Worm (Caenorhabditis elegans) whole organism, early embryonic: ENCODE results near the gene W01B6.6.

Source experiments
- B0310.2 ChIP-seq: sonication (generic microtip); optimal IDR thresholded peaks from 2 replicates; lab custom pipeline; 2016; ENCODE audit warnings: mild to moderate bottlenecking, missing genetic modification characterization, missing compliant biosample characterization
- F13C5.2 ChIP-seq: sonication (generic microtip); optimal IDR thresholded peaks from 2 replicates; lab custom pipeline; 2017; ENCODE audit warnings: mild to moderate bottlenecking, missing genetic modification characterization, inconsistent platforms, missing compliant biosample characterization
- aly-1 ChIP-seq: sonication (generic microtip); optimal IDR thresholded peaks from 2 replicates; lab custom pipeline; 2016; ENCODE audit warnings: missing genetic modification characterization, missing compliant biosample characterization
- ama-1 ChIP-seq: fragments of 150-350 bp; optimal IDR thresholded peaks from 2 replicates; lab custom pipeline; 2014
- ceh-13 ChIP-seq: fragments of 200-800 bp; sonication (Bioruptor generic); optimal IDR thresholded peaks from 2 replicates; lab custom pipeline; 2018; ENCODE audit warnings: mild to moderate bottlenecking, missing genetic modification characterization, missing compliant biosample characterization
- ceh-36 ChIP-seq: sonication (generic microtip); optimal IDR thresholded peaks from 2 replicates; lab custom pipeline; 2016; ENCODE audit warnings: missing genetic modification characterization, inconsistent platforms, missing compliant biosample characterization
- ets-7 ChIP-seq: sonication (generic microtip); optimal IDR thresholded peaks from 2 replicates; lab custom pipeline; 2016; ENCODE audit warnings: missing genotype, missing genetic modification characterization, missing compliant biosample characterization
- flt-1 ChIP-seq: fragments of 200-800 bp; sonication (Bioruptor generic); IDR thresholded peaks from 2 replicates; pipeline ENCODE4 v1.3.6; 2022; ENCODE audit warnings: missing genetic modification characterization, missing compliant biosample characterization
- hmbx-1 ChIP-seq: sonication (generic microtip); optimal IDR thresholded peaks from 2 replicates; lab custom pipeline; 2016; ENCODE audit warnings: mild to moderate bottlenecking, missing genetic modification characterization, missing compliant biosample characterization
- hmg-4 ChIP-seq: fragments of 200-800 bp; sonication (Bioruptor generic); optimal IDR thresholded peaks from 2 replicates; lab custom pipeline; 2018; ENCODE audit warnings: mild to moderate bottlenecking, missing genetic modification characterization, missing compliant biosample characterization
- hnd-1 ChIP-seq: sonication (generic microtip); optimal IDR thresholded peaks from 2 replicates; lab custom pipeline; 2016; ENCODE audit warnings: missing genetic modification characterization, missing compliant biosample characterization
- pes-1 ChIP-seq: fragments of 200-800 bp; sonication (Bioruptor generic); IDR thresholded peaks from 2 replicates; pipeline ENCODE4 v1.3.6; 2022; ENCODE audit warnings: missing genetic modification reagents, missing genetic modification characterization, missing compliant biosample characterization
- scrt-1 ChIP-seq: fragments of 200-800 bp; sonication (Bioruptor generic); IDR thresholded peaks from 2 replicates; pipeline ENCODE4 v1.3.6; 2022; ENCODE audit warnings: missing genetic modification characterization, missing compliant biosample characterization
- sea-1 ChIP-seq: fragments of 200-800 bp; sonication (Bioruptor generic); conservative IDR thresholded peaks from 2 replicates; pipeline ENCODE4 v1.3.6; 2022; ENCODE audit warnings: missing genetic modification characterization, missing compliant biosample characterization
- tbx-11 ChIP-seq: fragments of 200-800 bp; sonication (Bioruptor generic); IDR thresholded peaks from 2 replicates; pipeline ENCODE4 v1.3.6; 2022; ENCODE audit warnings: missing genetic modification characterization, missing compliant biosample characterization
- tbx-37 ChIP-seq: fragments of 200-800 bp; sonication (Bioruptor generic); conservative IDR thresholded peaks from 2 replicates; pipeline ENCODE4 v1.3.6; 2022; ENCODE audit warnings: missing genetic modification reagents, missing genetic modification characterization, missing compliant biosample characterization
- tra-4 ChIP-seq: sonication (generic microtip); optimal IDR thresholded peaks from 2 replicates; lab custom pipeline; 2017; ENCODE audit warnings: missing genetic modification characterization, missing compliant biosample characterization

W01B6.6 gene

ce11 chrIV:10110870-10111269 lies 30.0 kb downstream of the W01B6.6 start:
- TF ChIP-seq tbx-11 (GFP tag; lab: Robert Waterston, UW) (no peak), aly-1 (tag; lab: Kevin White, UChicago) (no peak), F13C5.2 (tag; lab: Kevin White, UChicago) (no peak), B0310.2 (tag; lab: Kevin White, UChicago) (no peak), flt-1 (GFP tag; lab: Robert Waterston, UW) (no peak), hnd-1 (tag; lab: Kevin White, UChicago) (no peak), scrt-1 (GFP tag; lab: Robert Waterston, UW) (no peak), ama-1 (lab: Kevin White, UChicago) (no peak), tbx-37 (no peak), hmg-4 (GFP tag; lab: Kevin White, UChicago) (no peak), tra-4 (tag; lab: Kevin White, UChicago) (no peak), ceh-36 (tag; lab: Kevin White, UChicago) (no peak), hmbx-1 (tag; lab: Kevin White, UChicago) (no peak)

ce11 chrIV:10111441-10111840 lies 30.5 kb downstream of the W01B6.6 start, which contains the start of gene spch-1:
Gene spch-1, minus strand, starts transcription at chrIV:10111541.
- TF ChIP-seq tbx-11 (GFP tag; lab: Robert Waterston, UW) (no peak), hmg-4 (GFP tag; lab: Kevin White, UChicago) (no peak), ceh-13 (GFP tag; lab: Kevin White, UChicago) (no peak), sea-1 (GFP tag; lab: Robert Waterston, UW) (no peak), ama-1 (lab: Kevin White, UChicago) (no peak), hnd-1 (tag; lab: Kevin White, UChicago) (no peak), tra-4 (tag; lab: Kevin White, UChicago) (no peak), hmbx-1 (tag; lab: Kevin White, UChicago) (no peak), aly-1 (tag; lab: Kevin White, UChicago) (no peak), pes-1 (GFP tag; lab: Robert Waterston, UW) (no peak), B0310.2 (tag; lab: Kevin White, UChicago) (no peak), ceh-36 (tag; lab: Kevin White, UChicago) (no peak), ets-7 (tag; lab: Kevin White, UChicago) (no peak), tbx-37 (no peak), F13C5.2 (tag; lab: Kevin White, UChicago) (no peak)

- no peak for TF ChIP-seq sea-1 (GFP tag; lab: Robert Waterston, UW)
- no peak for TF ChIP-seq hnd-1 (tag; lab: Kevin White, UChicago)
Measured at ce11 chrIV:10112570-10112969, 31.7 kb downstream of the W01B6.6 start, which contains the start of gene nsph-3.2. Gene nsph-3.2, plus strand, starts transcription at chrIV:10112870.

DNA sequence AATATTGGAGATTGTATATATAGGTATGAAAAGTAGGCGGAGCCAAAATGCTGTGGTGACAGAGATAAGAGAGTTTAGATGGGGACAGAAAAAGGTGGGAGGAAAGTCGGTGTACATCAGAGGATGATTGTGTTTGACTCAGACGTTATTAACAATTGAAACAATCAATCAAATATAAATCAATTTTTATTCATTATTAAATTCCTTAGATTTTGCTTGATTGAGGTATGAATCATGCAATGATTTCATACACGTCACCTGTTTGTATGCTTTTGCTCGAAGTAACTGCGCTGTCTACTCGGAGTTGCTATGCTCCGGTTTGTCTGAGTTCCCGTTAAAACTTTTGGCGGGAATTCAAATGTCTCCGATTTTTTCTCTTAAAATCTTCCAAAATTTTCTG lies 34.2 kb downstream of the W01B6.6 start, which contains the start of gene C04G2.10:
Gene C04G2.10, plus strand, starts transcription at position 301 of the 400 bp plus-strand sequence.
- TF ChIP-seq flt-1 (GFP tag; lab: Robert Waterston, UW) (no peak), tbx-11 (GFP tag; lab: Robert Waterston, UW) (no peak), B0310.2 (tag; lab: Kevin White, UChicago) (no peak), tbx-37 (no peak), hmg-4 (GFP tag; lab: Kevin White, UChicago) (no peak), ceh-36 (tag; lab: Kevin White, UChicago) (no peak), F13C5.2 (tag; lab: Kevin White, UChicago) (no peak), ama-1 (lab: Kevin White, UChicago) (no peak)

DNA sequence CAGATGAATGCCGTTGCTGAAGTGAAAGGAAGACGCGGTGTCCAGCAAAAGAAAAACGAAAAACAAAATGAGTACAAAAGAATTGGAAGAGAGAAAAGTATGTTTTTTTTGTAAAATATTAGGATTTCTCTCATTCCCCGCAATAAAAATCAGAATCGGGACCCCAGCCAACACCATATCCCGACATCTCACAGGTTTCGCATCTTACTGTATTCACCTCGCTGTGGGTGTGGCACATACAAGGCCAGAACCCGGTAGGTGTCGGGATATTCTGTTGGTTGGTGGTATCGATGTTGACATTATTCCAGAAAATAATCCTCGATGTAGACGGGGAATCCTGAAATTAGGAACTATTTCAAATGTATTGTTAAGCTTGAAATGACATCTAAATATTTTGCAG lies 35.8 kb downstream of the W01B6.6 start:
- TF ChIP-seq hmbx-1 (tag; lab: Kevin White, UChicago) (no peak), F13C5.2 (tag; lab: Kevin White, UChicago) (no peak), scrt-1 (GFP tag; lab: Robert Waterston, UW) (no peak), hnd-1 (tag; lab: Kevin White, UChicago) (no peak), tbx-11 (GFP tag; lab: Robert Waterston, UW) (no peak), ets-7 (tag; lab: Kevin White, UChicago) (no peak), ceh-13 (GFP tag; lab: Kevin White, UChicago) (no peak), aly-1 (tag; lab: Kevin White, UChicago) (no peak)

DNA sequence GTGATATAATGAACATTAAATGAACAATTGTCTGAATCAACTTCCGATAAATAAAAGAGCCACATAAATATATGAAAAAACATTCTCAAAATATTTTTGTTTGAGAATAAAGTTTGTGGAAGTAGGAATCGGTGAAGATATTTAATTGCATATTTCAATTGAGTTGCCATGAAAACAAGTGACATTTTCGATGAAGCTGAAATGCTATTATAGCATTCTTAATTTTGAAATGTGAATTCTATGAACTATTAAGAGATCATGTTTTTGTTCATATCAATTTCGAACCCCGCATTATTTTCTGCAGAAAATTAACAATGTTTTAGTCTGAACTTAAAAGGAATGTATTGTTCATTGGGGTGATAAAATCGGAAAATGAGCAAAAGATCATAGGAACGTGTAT lies 41.3 kb downstream of the W01B6.6 start, which contains the start of gene irld-21:
Gene irld-21, minus strand, starts transcription at position 101 of the 400 bp plus-strand sequence.
- TF ChIP-seq flt-1 (GFP tag; lab: Robert Waterston, UW) (no peak), aly-1 (tag; lab: Kevin White, UChicago) (no peak), ets-7 (tag; lab: Kevin White, UChicago) (no peak), pes-1 (GFP tag; lab: Robert Waterston, UW) (no peak), ceh-13 (GFP tag; lab: Kevin White, UChicago) (no peak), tra-4 (tag; lab: Kevin White, UChicago) (no peak), tbx-37 (no peak), hnd-1 (tag; lab: Kevin White, UChicago) (no peak), scrt-1 (GFP tag; lab: Robert Waterston, UW) (no peak)

- no peak for TF ChIP-seq tra-4 (tag; lab: Kevin White, UChicago)
- no peak for TF ChIP-seq sea-1 (GFP tag; lab: Robert Waterston, UW)
- TF ChIP-seq tbx-11 (GFP tag; lab: Robert Waterston, UW), result no peak
- TF ChIP-seq hmg-4 (GFP tag; lab: Kevin White, UChicago), result no peak
- TF ChIP-seq hnd-1 (tag; lab: Kevin White, UChicago), result no peak
- no peak for TF ChIP-seq ama-1 (lab: Kevin White, UChicago)
- no peak for TF ChIP-seq B0310.2 (tag; lab: Kevin White, UChicago)
- TF ChIP-seq ceh-36 (tag; lab: Kevin White, UChicago), result no peak
- TF ChIP-seq hmbx-1 (tag; lab: Kevin White, UChicago), result no peak
- TF ChIP-seq scrt-1 (GFP tag; lab: Robert Waterston, UW), result no peak
- no peak for TF ChIP-seq F13C5.2 (tag; lab: Kevin White, UChicago)
- no peak for TF ChIP-seq tbx-37
- no peak for TF ChIP-seq ceh-13 (GFP tag; lab: Kevin White, UChicago)
- no peak for TF ChIP-seq aly-1 (tag; lab: Kevin White, UChicago)
- TF ChIP-seq ets-7 (tag; lab: Kevin White, UChicago), result no peak
- no peak for TF ChIP-seq pes-1 (GFP tag; lab: Robert Waterston, UW)
- TF ChIP-seq flt-1 (GFP tag; lab: Robert Waterston, UW), result no peak
Measured at ce11 chrIV:10126544-10126943, 45.6 kb downstream of the W01B6.6 start, which contains the start of gene ctf-18. Gene ctf-18, minus strand, starts transcription at chrIV:10126644.
